Worm (Caenorhabditis elegans) whole organism, mixed stage, embryonic: Measurements from ENCODE around the gene B0244.9.

Source experiments
- lin-13 ChIP-seq: fragments of 150-350 bp; optimal IDR thresholded peaks from 2 replicates; lab custom pipeline; 2014; ENCODE audit warnings: missing biosample characterization, missing genetic modification characterization
- nhr-237 ChIP-seq: fragments of 150-350 bp; optimal IDR thresholded peaks from 2 replicates; lab custom pipeline; 2014; ENCODE audit warnings: missing biosample characterization, missing genetic modification characterization

- TF ChIP-seq nhr-237 (tag; lab: Kevin White, UChicago) (no peak), lin-13 (no peak)
These were observed at the start of gene B0244.9, which contains the start of gene B0244.7 for ce11 chrIII:5730980-5731636.
